Worm (Caenorhabditis elegans) whole organism, L3 larva: ENCODE measurements around the gene slcf-1.

ENCODE experiments used
- fkh-10 ChIP-seq: sonication (generic microtip); optimal IDR thresholded peaks from 2 replicates; lab custom pipeline; 2017; ENCODE audit warnings: missing biosample characterization, missing genetic modification reagents, missing genetic modification characterization
- fos-1 ChIP-seq: fragments of 150-350 bp; optimal IDR thresholded peaks from 2 replicates; lab custom pipeline; 2014; ENCODE audit warnings: missing biosample characterization, missing genetic modification characterization
- unc-62 ChIP-seq: fragments of 150-350 bp; sonication (generic microtip); optimal IDR thresholded peaks from 4 replicates; lab custom pipeline; 2014; ENCODE audit warnings: missing biosample characterization, missing genetic modification reagents, missing genetic modification characterization

ce11 chrX:10559203-10559602 is 30.1 kb downstream of the slcf-1 start, which contains the start of gene F59F5.7:
- TF ChIP-seq fos-1 (tag; lab: Kevin White, UChicago) (no peak), unc-62 (no peak), fkh-10 (no peak)
